Worm (Caenorhabditis elegans): Measurements from ENCODE around the gene Y49F6A.11.

The Y49F6A.11 gene

DNA sequence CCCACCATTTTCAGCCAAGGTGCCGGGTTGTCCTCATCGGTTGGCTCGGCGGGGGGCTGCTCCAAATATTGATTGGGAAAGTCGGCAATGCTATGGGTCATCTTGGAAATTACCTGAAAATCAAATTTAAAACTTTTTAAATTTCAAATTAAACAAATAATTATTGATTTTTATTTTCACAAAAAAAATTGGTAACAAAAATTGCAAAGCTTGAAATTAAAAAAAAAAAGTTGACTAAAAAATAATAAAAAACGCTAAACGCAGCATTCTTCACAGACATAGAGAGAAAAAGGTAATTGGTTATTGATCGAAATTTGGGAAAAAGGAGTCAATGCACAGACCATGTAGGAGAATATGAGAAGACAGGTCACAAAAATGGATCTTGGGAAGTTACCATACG is at the start of gene Y49F6A.11:
Gene Y49F6A.11 (minus strand): TSS at position 101 of the 400 bp plus-strand sequence.
- no peak for TF ChIP-seq unc-62 (GFP tag; optimal IDR thresholded peaks at IDR 0.05)
- TF ChIP-seq attf-6 (GFP tag; IDR thresholded peaks at IDR 0.05) = no peak
- TF ChIP-seq dpl-1 (GFP tag; optimal IDR thresholded peaks at IDR 0.05) = no peak
- no peak for TF ChIP-seq lin-26 (GFP tag; IDR thresholded peaks at IDR 0.05)
- TF ChIP-seq zfh-2 (GFP tag; conservative IDR thresholded peaks at IDR 0.05) = no peak
- no peak for TF ChIP-seq cebp-1 (GFP tag; IDR thresholded peaks at IDR 0.05)
- TF ChIP-seq cebp-1 (tag; optimal IDR thresholded peaks at IDR 0.05) = no peak
- no peak for TF ChIP-seq Y53F4B.3 (GFP tag; IDR thresholded peaks at IDR 0.05)
- TF ChIP-seq mcd-1 (GFP tag; IDR thresholded peaks at IDR 0.05) = no peak
- TF ChIP-seq Y67H2A.10 (GFP tag; conservative IDR thresholded peaks at IDR 0.05) = no peak
- TF ChIP-seq mel-28 (tag; optimal IDR thresholded peaks at IDR 0.05; ENCODE audit: borderline replicate concordance) = no peak
- TF ChIP-seq lag-1 (GFP tag; IDR thresholded peaks at IDR 0.05) = no peak
- no peak for TF ChIP-seq Y53G8AR.9 (GFP tag; conservative IDR thresholded peaks at IDR 0.05)
- no peak for TF ChIP-seq tlf-1 (GFP tag; optimal IDR thresholded peaks at IDR 0.05)
- no peak for TF ChIP-seq fkh-3 (tag; optimal IDR thresholded peaks at IDR 0.05)
- TF ChIP-seq gei-17 (GFP tag; optimal IDR thresholded peaks at IDR 0.05) = no peak
- no peak for TF ChIP-seq cebp-2 (GFP tag; IDR thresholded peaks at IDR 0.05)
- TF ChIP-seq D2030.7 (GFP tag; IDR thresholded peaks at IDR 0.05) = no peak
- TF ChIP-seq dox-1 (GFP tag; IDR thresholded peaks at IDR 0.05) = no peak
- TF ChIP-seq ztf-6 (GFP tag; IDR thresholded peaks at IDR 0.05) = no peak

DNA sequence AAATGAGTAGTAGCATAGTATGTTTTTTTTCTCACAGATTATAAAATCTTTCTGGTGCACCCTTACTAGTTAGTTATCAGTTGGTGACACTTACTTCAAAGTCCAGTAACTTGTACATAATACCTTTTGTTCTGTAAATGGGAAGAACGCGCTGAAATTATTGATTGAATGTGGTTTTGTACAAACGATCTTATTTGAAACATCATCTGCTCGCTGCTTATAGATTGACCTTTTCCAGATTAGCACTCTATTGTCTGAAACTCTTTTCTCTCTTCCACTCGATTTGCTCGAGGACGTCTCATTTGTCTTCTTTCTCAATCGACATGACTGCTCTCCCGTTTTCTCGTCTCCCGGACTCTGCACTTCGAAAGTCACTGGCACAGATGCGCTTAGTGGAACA is 48.5 kb upstream of the Y49F6A.11 start, which contains the start of gene fbxb-33:
Gene fbxb-33 (plus strand): TSS at position 301 of the 400 bp plus-strand sequence.
- no peak for TF ChIP-seq aptf-3 (GFP tag; IDR thresholded peaks at IDR 0.05)
- no peak for TF ChIP-seq lin-26 (GFP tag; IDR thresholded peaks at IDR 0.05)
- no peak for TF ChIP-seq aptf-2 (GFP tag; conservative IDR thresholded peaks at IDR 0.05)
- no peak for TF ChIP-seq lin-54 (GFP tag; optimal IDR thresholded peaks at IDR 0.05)

DNA sequence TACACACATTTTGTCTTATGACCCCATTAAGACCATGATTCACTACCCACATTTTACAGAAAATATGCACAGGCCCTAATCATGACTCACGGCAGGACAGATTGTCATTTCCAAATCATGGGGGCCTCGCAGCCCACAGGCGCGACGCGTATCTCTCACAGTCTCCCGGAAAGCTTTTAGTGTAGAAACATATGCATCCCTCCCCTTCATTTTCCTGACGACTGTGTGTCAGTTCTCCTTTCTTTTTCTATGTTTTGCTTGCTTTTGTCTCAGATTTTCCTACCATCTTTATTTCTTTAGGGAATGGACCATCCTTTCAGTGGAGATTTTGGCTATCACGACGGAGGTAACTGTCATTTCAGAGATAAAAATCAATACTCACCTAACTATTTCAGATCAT is 42.6 kb upstream of the Y49F6A.11 start, which contains the start of gene M151.1:
Gene M151.1 (plus strand): TSS at position 301 of the 400 bp plus-strand sequence.
- no peak for TF ChIP-seq madf-8 (GFP tag; conservative IDR thresholded peaks at IDR 0.05)
- TF ChIP-seq hlh-26 (GFP tag; conservative IDR thresholded peaks at IDR 0.05) = no peak
- no peak for TF ChIP-seq akir-1 (GFP tag; optimal IDR thresholded peaks at IDR 0.05)

DNA sequence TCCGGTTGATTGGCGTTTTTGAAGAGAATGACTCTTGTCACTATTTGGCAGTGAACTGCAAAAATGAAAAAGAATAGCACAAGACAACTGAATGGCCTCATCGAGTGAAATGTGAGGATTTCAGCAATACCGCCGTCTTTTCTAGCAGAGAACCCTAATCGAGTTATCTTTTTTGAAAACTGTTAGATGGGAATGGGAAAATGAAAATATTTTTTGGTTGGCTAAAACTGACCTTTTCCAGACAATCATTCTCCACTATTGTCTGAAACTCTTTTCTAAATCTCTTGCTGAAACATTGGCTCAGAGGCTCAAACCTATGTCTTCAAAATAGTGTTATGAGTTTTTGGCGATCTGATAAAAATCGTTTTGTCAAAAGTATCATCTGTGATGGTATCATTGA is 41.6 kb upstream of the Y49F6A.11 start, which contains the start of gene M151.10:
Gene M151.10 (minus strand): TSS at position 101 of the 400 bp plus-strand sequence.
- TF ChIP-seq mxl-1 (tag; optimal IDR thresholded peaks at IDR 0.05) (no peak), pha-4 (tag; optimal IDR thresholded peaks at IDR 0.05) (no peak), sdz-38 (tag; optimal IDR thresholded peaks at IDR 0.05) (no peak), Y53G8AR.9 (GFP tag; conservative IDR thresholded peaks at IDR 0.05) (no peak), dpl-1 (GFP tag; optimal IDR thresholded peaks at IDR 0.05) (no peak), madf-3 (GFP tag; IDR thresholded peaks at IDR 0.05) (no peak), K11D2.4 (GFP tag; IDR thresholded peaks at IDR 0.05) (no peak), lin-40 (tag; optimal IDR thresholded peaks at IDR 0.05) (no peak), Y95B8A.8 (GFP tag; IDR thresholded peaks at IDR 0.05) (no peak), him-1 (tag; optimal IDR thresholded peaks at IDR 0.05) (no peak), F37B4.10 (GFP tag; IDR thresholded peaks at IDR 0.05) (no peak), dpff-1 (tag; optimal IDR thresholded peaks at IDR 0.05) (no peak), ztf-22 (GFP tag; optimal IDR thresholded peaks at IDR 0.05) (no peak), sptf-2 (GFP tag; optimal IDR thresholded peaks at IDR 0.05) (no peak), B0261.1 (tag; optimal IDR thresholded peaks at IDR 0.05) (no peak), Y67H2A.10 (GFP tag; conservative IDR thresholded peaks at IDR 0.05) (no peak), cebp-1 (GFP tag; IDR thresholded peaks at IDR 0.05) (no peak), cebp-1 (tag; optimal IDR thresholded peaks at IDR 0.05) (no peak), ztf-18 (tag; optimal IDR thresholded peaks at IDR 0.05) (no peak)

All from whole organism, young adult.